Fruit fly (Drosophila melanogaster) whole organism, embryonic: ENCODE results near the gene nst.

Source experiments
- CG12236 ChIP-seq: fragments of 200-800 bp; sonication (Bioruptor generic); optimal IDR thresholded peaks from 2 replicates; lab custom pipeline; 2016; ENCODE audit warnings: missing biosample characterization, missing genetic modification characterization
- CG14965 ChIP-seq: fragments of 200-800 bp; sonication (Bioruptor generic); optimal IDR thresholded peaks from 2 replicates; lab custom pipeline; 2016; ENCODE audit warnings: missing biosample characterization, missing genetic modification characterization, borderline replicate concordance
- CG16863 ChIP-seq: fragments of 200-800 bp; sonication (Bioruptor generic); optimal IDR thresholded peaks from 3 replicates; lab custom pipeline; 2016; ENCODE audit warnings: missing biosample characterization, missing genetic modification characterization
- CG1792 ChIP-seq: fragments of 200-800 bp; sonication (Bioruptor generic); optimal IDR thresholded peaks from 2 replicates; lab custom pipeline; 2016; ENCODE audit warnings: missing biosample characterization, missing genetic modification characterization
- CG18764 ChIP-seq: fragments of 200-800 bp; sonication (Bioruptor generic); optimal IDR thresholded peaks from 3 replicates; lab custom pipeline; 2016; ENCODE audit warnings: missing biosample characterization, missing genetic modification characterization
- CG3281 ChIP-seq: fragments of 200-800 bp; sonication (Bioruptor generic); optimal IDR thresholded peaks from 3 replicates; lab custom pipeline; 2017; ENCODE audit warnings: missing biosample characterization, mild to moderate bottlenecking, missing genetic modification characterization
- CG8478 ChIP-seq: fragments of >200 bp; optimal IDR thresholded peaks from 2 replicates; lab custom pipeline; 2018
- CG9932 ChIP-seq: fragments of 200-800 bp; sonication (Bioruptor generic); IDR thresholded peaks from 2 replicates; pipeline ENCODE4 v1.3.6; 2022; ENCODE audit warnings: missing biosample characterization, missing genetic modification characterization
- Sin3A ChIP-seq: fragments of >200 bp; optimal IDR thresholded peaks from 2 replicates; lab custom pipeline; 2018
- Ssrp ChIP-seq: fragments of 200-800 bp; sonication (Bioruptor generic); optimal IDR thresholded peaks from 2 replicates; lab custom pipeline; 2018; ENCODE audit warnings: missing biosample characterization, mild to moderate bottlenecking, missing genetic modification characterization, moderate library complexity
- ato ChIP-seq: fragments of 200-800 bp; sonication (Bioruptor generic); IDR thresholded peaks from 2 replicates; pipeline ENCODE4 v1.3.6; 2022; ENCODE audit warnings: missing biosample characterization, missing genetic modification characterization; ENCODE audit not compliant: partially characterized antibody
- wek ChIP-seq: fragments of 200-800 bp; sonication (Bioruptor generic); optimal IDR thresholded peaks from 3 replicates; lab custom pipeline; 2018; ENCODE audit warnings: missing biosample characterization, mild to moderate bottlenecking, missing genetic modification characterization, moderate library complexity

DNA sequence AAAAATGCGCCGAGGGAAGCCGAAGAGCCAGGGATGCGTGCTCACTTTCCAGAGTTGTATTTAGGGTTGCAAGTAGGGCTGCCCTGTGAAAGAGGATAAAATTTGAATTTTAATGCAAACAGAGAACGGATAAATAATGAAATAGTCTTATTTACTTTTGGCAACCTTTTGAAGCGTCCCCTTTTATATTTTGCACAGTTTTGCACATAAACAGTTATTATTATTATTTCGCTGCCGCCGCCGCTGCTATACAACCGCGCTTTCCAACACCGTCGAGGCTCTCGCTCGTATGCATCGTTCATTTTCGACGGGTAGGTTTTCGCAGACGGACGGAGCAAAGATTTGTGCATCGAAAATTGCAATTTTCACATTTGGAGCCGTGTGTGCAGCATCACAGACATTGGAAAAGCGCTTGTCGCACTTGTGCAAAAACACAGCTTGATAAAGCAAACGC lies 15.2 kb downstream of the nst start, which contains the start of the genes sti and tral:
- TF ChIP-seq CG8478 (lab: Kevin White, UChicago) (no peak), wek (peak; percentile 1), Sin3A (lab: Kevin White, UChicago) (peak; percentile 97), CG3281 (peak; percentile 97), CG12236 (GFP tag; lab: Kevin White, UChicago) (peak; percentile 87), CG16863 (GFP tag; lab: Kevin White, UChicago) (peak; percentile 92), CG18764 (GFP tag; lab: Kevin White, UChicago) (peak; percentile 77), CG1792 (peak; percentile 84), Ssrp (peak; percentile 78), CG9932 (GFP tag; lab: Robert Waterston, UW) (peak; percentile 96), CG14965 (peak; percentile 31), ato (GFP tag; lab: Robert Waterston, UW) (no peak)
